Worm (Caenorhabditis elegans): ENCODE results near the gene bckd-1A.

- TF ChIP-seq ceh-82 (tag; optimal IDR thresholded peaks at IDR 0.05): no peak
- TF ChIP-seq jun-1 (tag; optimal IDR thresholded peaks at IDR 0.05): no peak
Measured at ce11 chrIII:13004316-13004715, 32.0 kb upstream of the bckd-1A start.

All from whole organism, L1 larva.